Fruit fly (Drosophila melanogaster) whole organism, embryonic: ENCODE measurements around the gene CycG.
A peak's percentile ranks its signal among the peaks of the same experiment; 100 is the strongest.

Experiments used
- Aef1 ChIP-seq: fragments of 200-800 bp; sonication (Bioruptor generic); IDR thresholded peaks from 3 replicates; pipeline ENCODE4 v1.3.6; 2022; ENCODE audit warnings: missing biosample characterization, missing genetic modification characterization
- Asciz ChIP-seq: fragments of 200-800 bp; sonication (Bioruptor generic); optimal IDR thresholded peaks from 2 replicates; lab custom pipeline; 2017; ENCODE audit warnings: missing biosample characterization, mild to moderate bottlenecking, missing genetic modification characterization, missing genetic modification reagents
- BEAF-32 ChIP-seq: fragments of 200-800 bp; sonication (Bioruptor generic); optimal IDR thresholded peaks from 3 replicates; lab custom pipeline; 2017; ENCODE audit warnings: missing biosample characterization, missing genetic modification characterization, mild to moderate bottlenecking, moderate library complexity, missing genetic modification reagents
- CG12744 ChIP-seq: fragments of 200-800 bp; sonication (Bioruptor generic); optimal IDR thresholded peaks from 2 replicates; lab custom pipeline; 2016; ENCODE audit warnings: missing biosample characterization, missing genetic modification characterization
- CG12942 ChIP-seq: fragments of 200-800 bp; sonication (Bioruptor generic); optimal IDR thresholded peaks from 3 replicates; lab custom pipeline; 2016; ENCODE audit warnings: missing biosample characterization, missing genetic modification characterization
- CG13894 ChIP-seq: fragments of 200-800 bp; sonication (Bioruptor generic); optimal IDR thresholded peaks from 3 replicates; lab custom pipeline; 2018; ENCODE audit warnings: missing biosample characterization, mild to moderate bottlenecking, missing genetic modification characterization, moderate library complexity
- CG30020 ChIP-seq: fragments of 200-800 bp; optimal IDR thresholded peaks from 2 replicates; lab custom pipeline; 2019; ENCODE audit warnings: missing biosample characterization, mild to moderate bottlenecking, missing genetic modification characterization, moderate library complexity
- CG3838 ChIP-seq: fragments of 200-800 bp; sonication (Bioruptor generic); optimal IDR thresholded peaks from 3 replicates; lab custom pipeline; 2016; ENCODE audit warnings: missing biosample characterization, missing genetic modification characterization
- CG4282 ChIP-seq: fragments of 200-800 bp; sonication (Bioruptor generic); optimal IDR thresholded peaks from 2 replicates; lab custom pipeline; 2016; ENCODE audit warnings: missing biosample characterization, missing genetic modification characterization
- CG4328 ChIP-seq: fragments of 200-800 bp; sonication (Bioruptor generic); optimal IDR thresholded peaks from 3 replicates; lab custom pipeline; 2017; ENCODE audit warnings: missing biosample characterization, missing genetic modification reagents, missing genetic modification characterization
- CG6791 ChIP-seq: fragments of 200-800 bp; sonication (Bioruptor generic); IDR thresholded peaks from 3 replicates; pipeline ENCODE4 v1.3.6; 2022; ENCODE audit warnings: missing biosample characterization, missing genetic modification characterization; ENCODE audit not compliant: partially characterized antibody
- CG8281 ChIP-seq: fragments of 200-800 bp; sonication (Bioruptor generic); optimal IDR thresholded peaks from 2 replicates; lab custom pipeline; 2018; ENCODE audit warnings: missing biosample characterization, mild to moderate bottlenecking, missing genetic modification characterization, moderate library complexity
- CG8290 ChIP-seq, 3 experiments: fragments of 200-800 bp; sonication (Bioruptor generic); optimal IDR thresholded peaks; 2 replicates each; lab custom pipeline; 2016 to 2019; ENCODE audit warnings: missing biosample characterization in 3 of 3, missing genetic modification characterization in 3 of 3, mild to moderate bottlenecking in 2 of 3, moderate library complexity in 1 of 3
- CG8388 ChIP-seq: fragments of 200-800 bp; sonication (Bioruptor generic); optimal IDR thresholded peaks from 2 replicates; lab custom pipeline; 2019; ENCODE audit warnings: missing biosample characterization, mild to moderate bottlenecking, missing genetic modification characterization, moderate library complexity
- CG8478 ChIP-seq: fragments of >200 bp; optimal IDR thresholded peaks from 2 replicates; lab custom pipeline; 2018
- CG8924 ChIP-seq: fragments of 200-800 bp; optimal IDR thresholded peaks from 3 replicates; lab custom pipeline; 2019; ENCODE audit warnings: missing biosample characterization, mild to moderate bottlenecking, missing genetic modification characterization, moderate library complexity
- CG9797 ChIP-seq: fragments of 200-800 bp; sonication (Bioruptor generic); optimal IDR thresholded peaks from 3 replicates; lab custom pipeline; 2018; ENCODE audit warnings: missing biosample characterization, mild to moderate bottlenecking, missing genetic modification characterization
- Dip2 ChIP-seq: fragments of 200-800 bp; sonication (Bioruptor generic); IDR thresholded peaks from 2 replicates; pipeline ENCODE4 v1.3.6; 2022; ENCODE audit warnings: missing biosample characterization, missing genetic modification characterization
- Doc2 ChIP-seq: fragments of 200-800 bp; sonication (Bioruptor generic); IDR thresholded peaks from 2 replicates; pipeline ENCODE4 v1.3.6; 2022; ENCODE audit warnings: missing biosample characterization, missing genetic modification characterization
- Doc3 ChIP-seq: fragments of 200-800 bp; sonication (Bioruptor generic); IDR thresholded peaks from 3 replicates; pipeline ENCODE4 v1.3.6; 2022; ENCODE audit warnings: missing biosample characterization, missing genetic modification characterization; ENCODE audit not compliant: partially characterized antibody
- Elba2 ChIP-seq: fragments of 200-800 bp; sonication (Bioruptor generic); optimal IDR thresholded peaks from 3 replicates; lab custom pipeline; 2016; ENCODE audit warnings: missing biosample characterization, missing genetic modification characterization
- HmgD ChIP-seq: fragments of 200-800 bp; sonication (Bioruptor generic); optimal IDR thresholded peaks from 3 replicates; lab custom pipeline; 2016; ENCODE audit warnings: missing biosample characterization, missing genetic modification characterization
- Jarid2 ChIP-seq: fragments of 200-800 bp; sonication (Bioruptor generic); optimal IDR thresholded peaks from 3 replicates; lab custom pipeline; 2017; ENCODE audit warnings: mild to moderate bottlenecking, missing biosample characterization, missing genetic modification reagents, missing genetic modification characterization
- Mad ChIP-seq: fragments of 200-800 bp; sonication (Bioruptor generic); optimal IDR thresholded peaks from 2 replicates; lab custom pipeline; 2016; ENCODE audit warnings: missing biosample characterization, missing genetic modification characterization
- Med ChIP-seq: fragments of 200-800 bp; sonication (Bioruptor generic); peaks from one replicate; lab custom pipeline; 2016; ENCODE audit warnings: missing biosample characterization, missing genetic modification characterization, mild to moderate bottlenecking, inconsistent platforms, moderate library complexity
- NC2β ChIP-seq: fragments of 200-800 bp; sonication (Bioruptor generic); optimal IDR thresholded peaks from 2 replicates; lab custom pipeline; 2016; ENCODE audit warnings: missing biosample characterization, missing genetic modification characterization
- Ptx1 ChIP-seq: fragments of 200-800 bp; sonication (Bioruptor generic); IDR thresholded peaks from 2 replicates; pipeline ENCODE4 v1.3.6; 2022; ENCODE audit warnings: missing biosample characterization, missing genetic modification characterization
- Six4 ChIP-seq: fragments of 200-800 bp; sonication (Bioruptor generic); optimal IDR thresholded peaks from 2 replicates; lab custom pipeline; 2016; ENCODE audit warnings: missing biosample characterization, missing genetic modification characterization
- Usf ChIP-seq: fragments of 200-800 bp; sonication (Bioruptor generic); optimal IDR thresholded peaks from 2 replicates; lab custom pipeline; 2017; ENCODE audit warnings: missing genotype, missing biosample characterization, missing genetic modification characterization
- amos ChIP-seq: fragments of 200-800 bp; sonication (Bioruptor generic); IDR thresholded peaks from 2 replicates; pipeline ENCODE4 v1.3.6; 2022; ENCODE audit warnings: missing biosample characterization, missing genetic modification characterization; ENCODE audit not compliant: partially characterized antibody
- ato ChIP-seq: fragments of 200-800 bp; sonication (Bioruptor generic); IDR thresholded peaks from 2 replicates; pipeline ENCODE4 v1.3.6; 2022; ENCODE audit warnings: missing biosample characterization, missing genetic modification characterization; ENCODE audit not compliant: partially characterized antibody
- bcd ChIP-seq: fragments of 200-800 bp; sonication (Bioruptor generic); optimal IDR thresholded peaks from 2 replicates; lab custom pipeline; 2017; ENCODE audit warnings: missing biosample characterization, mild to moderate bottlenecking, missing genetic modification characterization
- bsh ChIP-seq, 2 experiments: fragments of 200-800 bp; sonication (Bioruptor generic); optimal IDR thresholded peaks; 2 replicates each; lab custom pipeline; 2017 to 2018; ENCODE audit warnings: mild to moderate bottlenecking in 2 of 2, missing biosample characterization in 2 of 2, missing genetic modification characterization in 2 of 2, moderate library complexity in 1 of 2
- ci ChIP-seq: fragments of 200-800 bp; sonication (Bioruptor generic); IDR thresholded peaks from 3 replicates; pipeline ENCODE4 v1.3.6; 2022; ENCODE audit warnings: missing biosample characterization, missing genetic modification characterization
- crp ChIP-seq, 2 experiments: fragments of 200-800 bp; sonication (Bioruptor generic); optimal IDR thresholded peaks; 2 replicates in 1 of 2; 3 replicates in 1 of 2; lab custom pipeline; 2017; ENCODE audit warnings: missing biosample characterization in 2 of 2, missing genetic modification characterization in 2 of 2, mild to moderate bottlenecking in 1 of 2, moderate library complexity in 1 of 2
- ftz-f1 ChIP-seq: fragments of 200-800 bp; sonication (Bioruptor generic); optimal IDR thresholded peaks from 2 replicates; lab custom pipeline; 2016; ENCODE audit warnings: missing biosample characterization, missing genetic modification characterization
- gcm ChIP-seq: fragments of 200-800 bp; sonication (Bioruptor generic); optimal IDR thresholded peaks from 2 replicates; lab custom pipeline; 2019; ENCODE audit warnings: missing biosample characterization, mild to moderate bottlenecking, missing genetic modification characterization, moderate library complexity
- ham ChIP-seq: fragments of 200-800 bp; sonication (Bioruptor generic); IDR thresholded peaks from 2 replicates; pipeline ENCODE4 v1.3.6; 2022; ENCODE audit warnings: missing biosample characterization, missing genetic modification characterization
- kay ChIP-seq: fragments of 200-800 bp; sonication (Bioruptor generic); optimal IDR thresholded peaks from 2 replicates; lab custom pipeline; 2016; ENCODE audit warnings: missing biosample characterization, missing genetic modification characterization
- lola ChIP-seq, 3 experiments: fragments of >200 bp in 2 of 3; fragments of 200-800 bp in 1 of 3; sonication (Bioruptor generic) in 1 of 3; optimal IDR thresholded peaks; 2 replicates each; lab custom pipeline; 2017 to 2019; ENCODE audit warnings: missing biosample characterization in 3 of 3, missing genetic modification characterization in 3 of 3, mild to moderate bottlenecking in 1 of 3, moderate library complexity in 1 of 3
- pho ChIP-seq: fragments of 200-800 bp; sonication (Bioruptor generic); optimal IDR thresholded peaks from 2 replicates; lab custom pipeline; 2016; ENCODE audit warnings: missing biosample characterization, missing genetic modification characterization
- prd ChIP-seq, 3 experiments: fragments of >200 bp in 2 of 3; fragments of 200-800 bp in 1 of 3; sonication (Bioruptor generic) in 1 of 3; optimal IDR thresholded peaks in 2 of 3; IDR thresholded peaks in 1 of 3; 2 replicates in 2 of 3; 3 replicates in 1 of 3; pipeline versions ENCODE4 v1.3.6 to Lab custom; 2017 to 2022; ENCODE audit warnings: missing biosample characterization in 1 of 3, missing genetic modification characterization in 1 of 3
- row ChIP-seq: fragments of 200-800 bp; sonication (Bioruptor generic); IDR thresholded peaks from 3 replicates; pipeline ENCODE4 v1.3.6; 2022; ENCODE audit warnings: missing biosample characterization, missing genetic modification characterization
- slp2 ChIP-seq: fragments of 200-800 bp; sonication (Bioruptor generic); optimal IDR thresholded peaks from 2 replicates; lab custom pipeline; 2016; ENCODE audit warnings: missing biosample characterization, missing genetic modification characterization
- tin ChIP-seq: fragments of 200-800 bp; sonication (Bioruptor generic); optimal IDR thresholded peaks from 3 replicates; lab custom pipeline; 2016; ENCODE audit warnings: missing biosample characterization, missing genetic modification characterization
- ttk ChIP-seq: fragments of 200-800 bp; sonication (Bioruptor generic); IDR thresholded peaks from 2 replicates; pipeline ENCODE4 v2.1.2; 2022; ENCODE audit warnings: missing biosample characterization, missing genetic modification characterization
- vvl ChIP-seq: fragments of 200-800 bp; sonication (Bioruptor generic); IDR thresholded peaks from 2 replicates; pipeline ENCODE4 v1.3.6; 2022; ENCODE audit warnings: missing biosample characterization, missing genetic modification characterization
- zen ChIP-seq: fragments of 200-800 bp; sonication (Bioruptor generic); optimal IDR thresholded peaks from 3 replicates; lab custom pipeline; 2018; ENCODE audit warnings: missing biosample characterization, mild to moderate bottlenecking, missing genetic modification characterization, moderate library complexity

The CycG gene

dm6 chr3R:31610639-31611594, 1.5 kb downstream of the CycG start, which contains the start of gene Med (continued):
- TF ChIP-seq Doc3 (GFP tag; lab: Robert Waterston, UW) = no peak
- no peak for TF ChIP-seq CG4282 (GFP tag; lab: Kevin White, UChicago)
- TF ChIP-seq lola (GFP tag; optimal IDR thresholded peaks at IDR 0.05; lab: Kevin White, UChicago) = no peak
- no peak for TF ChIP-seq ftz-f1 (GFP tag; lab: Kevin White, UChicago)
- no peak for TF ChIP-seq ato (GFP tag; lab: Robert Waterston, UW)
- no peak for TF ChIP-seq pho (GFP tag; lab: Kevin White, UChicago)
- no peak for TF ChIP-seq CG4328 (GFP tag; lab: Kevin White, UChicago)
- TF ChIP-seq Usf (GFP tag; lab: Kevin White, UChicago) = no peak
- no peak for TF ChIP-seq CG12942 (GFP tag; lab: Kevin White, UChicago)
- peak in 1 of 2 experiments; percentile 41 for TF ChIP-seq bsh (GFP tag; optimal IDR thresholded peaks at IDR 0.05; lab: Kevin White, UChicago)
- peak; percentile 76 for TF ChIP-seq Elba2 (GFP tag; lab: Kevin White, UChicago)
- TF ChIP-seq tin (GFP tag; lab: Kevin White, UChicago) = no peak
- TF ChIP-seq slp2 (GFP tag; lab: Kevin White, UChicago) = no peak
- no peak for TF ChIP-seq CG8478 (lab: Kevin White, UChicago)
- no peak for TF ChIP-seq CG8388 (GFP tag; lab: Kevin White, UChicago)
- TF ChIP-seq crp (GFP tag; optimal IDR thresholded peaks at IDR 0.05; lab: Kevin White, UChicago) = peak in 1 of 2 experiments; percentile 45
- TF ChIP-seq CG13894 (tag; lab: Kevin White, UChicago) = no peak
- no peak for TF ChIP-seq Asciz (GFP tag; lab: Kevin White, UChicago)
- no peak for TF ChIP-seq CG8281 (tag; lab: Kevin White, UChicago)
- TF ChIP-seq ci (GFP tag; lab: Robert Waterston, UW) = no peak
- no peak for TF ChIP-seq CG12744 (GFP tag; lab: Kevin White, UChicago)
- TF ChIP-seq CG8924 (tag; lab: Kevin White, UChicago) = peak; percentile 37
- no peak for TF ChIP-seq HmgD
- TF ChIP-seq gcm (GFP tag; lab: Kevin White, UChicago) = no peak
- TF ChIP-seq Jarid2 (GFP tag; lab: Kevin White, UChicago) = peak; percentile 3
- TF ChIP-seq Dip2 (GFP tag; lab: Robert Waterston, UW) = no peak
- TF ChIP-seq CG9797 = peak; percentile 96
- TF ChIP-seq CG3838 (GFP tag; lab: Kevin White, UChicago) = no peak
- TF ChIP-seq CG6791 = no peak
- TF ChIP-seq Doc2 = no peak
- no peak for TF ChIP-seq amos (GFP tag; lab: Robert Waterston, UW)
- TF ChIP-seq bcd (GFP tag; lab: Kevin White, UChicago) = no peak
- TF ChIP-seq prd (optimal IDR thresholded peaks at IDR 0.05; lab: Kevin White, UChicago) = no peak
- no peak for TF ChIP-seq prd (GFP tag; IDR thresholded peaks at IDR 0.05; lab: Robert Waterston, UW)
- no peak for TF ChIP-seq vvl (GFP tag; lab: Robert Waterston, UW)
- TF ChIP-seq Mad (GFP tag; lab: Kevin White, UChicago) = no peak
- no peak for TF ChIP-seq Ptx1
- peak; percentile 58 for TF ChIP-seq BEAF-32
- TF ChIP-seq NC2β = no peak
- TF ChIP-seq CG8290 (GFP tag; optimal IDR thresholded peaks at IDR 0.05; lab: Kevin White, UChicago) = no peak
- TF ChIP-seq CG8290 (tag; optimal IDR thresholded peaks at IDR 0.05; lab: Kevin White, UChicago) = peak in 1 of 2 experiments; percentile 20
- TF ChIP-seq ttk (GFP tag; lab: Robert Waterston, UW) = no peak
- peak; percentile 40 for TF ChIP-seq CG30020
- TF ChIP-seq ham = no peak
- no peak for TF ChIP-seq kay (GFP tag; lab: Kevin White, UChicago)
- no peak for TF ChIP-seq zen (tag; lab: Kevin White, UChicago)
- no peak for TF ChIP-seq Aef1 (GFP tag; lab: Robert Waterston, UW)
- TF ChIP-seq Six4 = no peak
- TF ChIP-seq row (GFP tag; lab: Robert Waterston, UW) = no peak
- peak; percentile 96 for TF ChIP-seq Med (GFP tag; lab: Kevin White, UChicago)
